Fruit fly (Drosophila melanogaster): Measurements from ENCODE around the gene Marcal1.

The Marcal1 gene

DNA sequence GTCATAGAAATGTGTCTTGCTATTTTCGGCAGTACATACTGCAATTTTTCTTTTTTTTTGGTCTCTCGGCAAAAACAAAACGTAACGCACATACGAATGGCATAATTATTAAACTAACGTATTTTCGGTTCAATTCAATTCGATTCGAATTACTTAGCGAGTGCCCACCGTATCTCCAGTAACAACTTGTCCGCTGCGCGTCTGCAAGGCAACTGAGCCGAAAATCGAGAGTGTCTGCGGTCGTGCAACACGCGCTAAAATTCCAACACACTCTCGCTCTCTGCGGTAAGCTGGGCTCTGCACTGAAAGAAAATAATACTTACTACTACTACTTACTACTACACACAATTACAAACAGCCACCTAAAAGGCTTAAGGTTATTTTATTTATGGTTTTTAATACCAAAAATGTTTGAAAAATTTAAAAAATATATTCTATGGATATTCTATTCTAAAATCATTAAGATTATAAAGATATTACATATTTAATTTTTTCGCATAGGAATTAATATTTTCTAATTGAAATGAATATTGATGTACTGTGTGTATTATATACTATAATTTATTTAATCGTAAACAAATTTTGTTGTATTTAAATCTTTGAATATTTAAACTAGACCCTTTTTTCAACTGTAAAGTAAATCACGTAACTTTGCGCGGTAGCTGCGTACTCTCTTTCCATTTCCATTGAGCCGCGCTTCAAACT, 48.6 kb upstream of the Marcal1 start, which contains the start of gene snsl (continued):
- peak; percentile 35 for TF ChIP-seq Six4 (GFP tag; optimal IDR thresholded peaks at IDR 0.05)
- peak; percentile 81 for TF ChIP-seq CG12391 (tag; optimal IDR thresholded peaks at IDR 0.05)
- TF ChIP-seq lilli (GFP tag; optimal IDR thresholded peaks at IDR 0.05) = no peak
- peak; percentile 72 for TF ChIP-seq CG10267 (tag; optimal IDR thresholded peaks at IDR 0.05)
- TF ChIP-seq slbo (GFP tag; IDR thresholded peaks at IDR 0.05) = peak; percentile 29; the same call in 1 of the 2 replicates
- TF ChIP-seq tap (tag; optimal IDR thresholded peaks at IDR 0.05) = peak; percentile 64
- peak in 1 of 2 experiments; percentile 52 for TF ChIP-seq dpn (GFP tag; optimal IDR thresholded peaks at IDR 0.05)
- TF ChIP-seq Xbp1 (GFP tag; optimal IDR thresholded peaks at IDR 0.05) = peak; percentile 47
- peak; percentile 36 for TF ChIP-seq ATbp (GFP tag; optimal IDR thresholded peaks at IDR 0.05)
- peak; percentile 8 for TF ChIP-seq slou (GFP tag; optimal IDR thresholded peaks at IDR 0.05)
- peak; percentile 93 for TF ChIP-seq CG17361 (GFP tag; IDR thresholded peaks at IDR 0.05)
- peak; percentile 13 for TF ChIP-seq CG8359 (GFP tag; optimal IDR thresholded peaks at IDR 0.05; ENCODE audit: borderline replicate concordance)
- TF ChIP-seq B-H2 (GFP tag; optimal IDR thresholded peaks at IDR 0.05) = no peak
- peak; percentile 27 for TF ChIP-seq CG4820 (GFP tag; optimal IDR thresholded peaks at IDR 0.05)
- TF ChIP-seq CG11247 (GFP tag; IDR thresholded peaks at IDR 0.05) = no peak
- no peak for TF ChIP-seq Tbp (GFP tag; optimal IDR thresholded peaks at IDR 0.05)
- TF ChIP-seq klu (GFP tag; IDR thresholded peaks at IDR 0.05) = 0 out of 2 replicates have a peak, but pooled peaks have one; percentile 21
- TF ChIP-seq CG17829 (tag; optimal IDR thresholded peaks at IDR 0.05) = peak; percentile 75
- peak; percentile 56; the same call in 1 of the 3 replicates for TF ChIP-seq ken (GFP tag; IDR thresholded peaks at IDR 0.05)
- peak; percentile 19 for TF ChIP-seq CG6683 (GFP tag; optimal IDR thresholded peaks at IDR 0.05)
- no peak for TF ChIP-seq Rfx (GFP tag; IDR thresholded peaks at IDR 0.05)
- TF ChIP-seq Oli (tag; optimal IDR thresholded peaks at IDR 0.05) = peak; percentile 80
- peak; percentile 65 for TF ChIP-seq CG10979 (tag; optimal IDR thresholded peaks at IDR 0.05)
- peak; percentile 27; the same call in 1 of the 2 replicates for TF ChIP-seq CG32767 (GFP tag; IDR thresholded peaks at IDR 0.05)
- peak; percentile 81 for TF ChIP-seq Nf-YC (tag; optimal IDR thresholded peaks at IDR 0.05)
- TF ChIP-seq CG7786 (GFP tag; optimal IDR thresholded peaks at IDR 0.05) = no peak
- peak; percentile 60 for TF ChIP-seq CG15601 (tag; optimal IDR thresholded peaks at IDR 0.05)
- peak; percentile 58 for TF ChIP-seq CG12104 (GFP tag; optimal IDR thresholded peaks at IDR 0.05)
- TF ChIP-seq Drgx (GFP tag; IDR thresholded peaks at IDR 0.05) = peak; percentile 63
- no peak; the same call in 1 of the 2 replicates for TF ChIP-seq sob (GFP tag; IDR thresholded peaks at IDR 0.05)
- TF ChIP-seq CG8281 (tag; optimal IDR thresholded peaks at IDR 0.05) = peak; percentile 41
- TF ChIP-seq CG3281 (GFP tag; optimal IDR thresholded peaks at IDR 0.05) = peak; percentile 41
- peak; percentile 53; the same call in 1 of the 2 replicates for TF ChIP-seq E2f1 (GFP tag; IDR thresholded peaks at IDR 0.05)
- TF ChIP-seq Sox100B (GFP tag; optimal IDR thresholded peaks at IDR 0.05) = peak; percentile 87
- TF ChIP-seq nom (GFP tag; optimal IDR thresholded peaks at IDR 0.05) = peak; percentile 62
- peak; percentile 92 for TF ChIP-seq Ets65A (GFP tag)
- peak; percentile 67 for TF ChIP-seq CG30403 (GFP tag; optimal IDR thresholded peaks at IDR 0.05)
- TF ChIP-seq CG5953 (GFP tag; IDR thresholded peaks at IDR 0.05) = 0 out of 2 replicates have a peak, but pooled peaks have one; percentile 45
- TF ChIP-seq Camta (GFP tag; optimal IDR thresholded peaks at IDR 0.05) = no peak
- TF ChIP-seq NK7.1 (GFP tag; optimal IDR thresholded peaks at IDR 0.05) = no peak
- peak; percentile 8 for TF ChIP-seq CG5245 (GFP tag; optimal IDR thresholded peaks at IDR 0.05)
- TF ChIP-seq MBD-R2 (GFP tag; IDR thresholded peaks at IDR 0.05) = peak; percentile 21; the same call in 1 of the 2 replicates
- peak; percentile 70 for TF ChIP-seq CG17359 (tag; optimal IDR thresholded peaks at IDR 0.05)
- TF ChIP-seq CrebB (tag; optimal IDR thresholded peaks at IDR 0.05) = no peak
- 0 out of 3 replicates have a peak, but pooled peaks have one; percentile 14 for TF ChIP-seq Dbx (GFP tag; IDR thresholded peaks at IDR 0.05)
- TF ChIP-seq CG9727 (GFP tag; optimal IDR thresholded peaks at IDR 0.05) = peak; percentile 71
- TF ChIP-seq CG10543 (GFP tag; optimal IDR thresholded peaks at IDR 0.05) = no peak
- TF ChIP-seq CG4730 (GFP tag; IDR thresholded peaks at IDR 0.05) = no peak
- peak; percentile 73 for TF ChIP-seq dysf (GFP tag; IDR thresholded peaks at IDR 0.05)
- TF ChIP-seq CG6854 (GFP tag; optimal IDR thresholded peaks at IDR 0.05) = peak; percentile 10

All from whole organism, embryonic.